Worm (Caenorhabditis elegans) whole organism, early embryonic: Measurements from ENCODE around the gene R13H4.5.
A peak's percentile ranks its signal among the peaks of the same experiment; 100 is the strongest.

Source experiments
- B0310.2 ChIP-seq: sonication (generic microtip); optimal IDR thresholded peaks from 2 replicates; lab custom pipeline; 2016; ENCODE audit warnings: mild to moderate bottlenecking, missing genetic modification characterization, missing compliant biosample characterization
- F13C5.2 ChIP-seq: sonication (generic microtip); optimal IDR thresholded peaks from 2 replicates; lab custom pipeline; 2017; ENCODE audit warnings: mild to moderate bottlenecking, missing genetic modification characterization, inconsistent platforms, missing compliant biosample characterization
- aly-1 ChIP-seq: sonication (generic microtip); optimal IDR thresholded peaks from 2 replicates; lab custom pipeline; 2016; ENCODE audit warnings: missing genetic modification characterization, missing compliant biosample characterization
- ama-1 ChIP-seq: fragments of 150-350 bp; optimal IDR thresholded peaks from 2 replicates; lab custom pipeline; 2014
- ceh-13 ChIP-seq: fragments of 200-800 bp; sonication (Bioruptor generic); optimal IDR thresholded peaks from 2 replicates; lab custom pipeline; 2018; ENCODE audit warnings: mild to moderate bottlenecking, missing genetic modification characterization, missing compliant biosample characterization
- ceh-36 ChIP-seq: sonication (generic microtip); optimal IDR thresholded peaks from 2 replicates; lab custom pipeline; 2016; ENCODE audit warnings: missing genetic modification characterization, inconsistent platforms, missing compliant biosample characterization
- ets-7 ChIP-seq: sonication (generic microtip); optimal IDR thresholded peaks from 2 replicates; lab custom pipeline; 2016; ENCODE audit warnings: missing genotype, missing genetic modification characterization, missing compliant biosample characterization
- flt-1 ChIP-seq: fragments of 200-800 bp; sonication (Bioruptor generic); IDR thresholded peaks from 2 replicates; pipeline ENCODE4 v1.3.6; 2022; ENCODE audit warnings: missing genetic modification characterization, missing compliant biosample characterization
- hmbx-1 ChIP-seq: sonication (generic microtip); optimal IDR thresholded peaks from 2 replicates; lab custom pipeline; 2016; ENCODE audit warnings: mild to moderate bottlenecking, missing genetic modification characterization, missing compliant biosample characterization
- hmg-4 ChIP-seq: fragments of 200-800 bp; sonication (Bioruptor generic); optimal IDR thresholded peaks from 2 replicates; lab custom pipeline; 2018; ENCODE audit warnings: mild to moderate bottlenecking, missing genetic modification characterization, missing compliant biosample characterization
- hnd-1 ChIP-seq: sonication (generic microtip); optimal IDR thresholded peaks from 2 replicates; lab custom pipeline; 2016; ENCODE audit warnings: missing genetic modification characterization, missing compliant biosample characterization
- pes-1 ChIP-seq: fragments of 200-800 bp; sonication (Bioruptor generic); IDR thresholded peaks from 2 replicates; pipeline ENCODE4 v1.3.6; 2022; ENCODE audit warnings: missing genetic modification reagents, missing genetic modification characterization, missing compliant biosample characterization
- scrt-1 ChIP-seq: fragments of 200-800 bp; sonication (Bioruptor generic); IDR thresholded peaks from 2 replicates; pipeline ENCODE4 v1.3.6; 2022; ENCODE audit warnings: missing genetic modification characterization, missing compliant biosample characterization
- sea-1 ChIP-seq: fragments of 200-800 bp; sonication (Bioruptor generic); conservative IDR thresholded peaks from 2 replicates; pipeline ENCODE4 v1.3.6; 2022; ENCODE audit warnings: missing genetic modification characterization, missing compliant biosample characterization
- tbx-11 ChIP-seq: fragments of 200-800 bp; sonication (Bioruptor generic); IDR thresholded peaks from 2 replicates; pipeline ENCODE4 v1.3.6; 2022; ENCODE audit warnings: missing genetic modification characterization, missing compliant biosample characterization
- tbx-37 ChIP-seq: fragments of 200-800 bp; sonication (Bioruptor generic); conservative IDR thresholded peaks from 2 replicates; pipeline ENCODE4 v1.3.6; 2022; ENCODE audit warnings: missing genetic modification reagents, missing genetic modification characterization, missing compliant biosample characterization
- tra-4 ChIP-seq: sonication (generic microtip); optimal IDR thresholded peaks from 2 replicates; lab custom pipeline; 2017; ENCODE audit warnings: missing genetic modification characterization, missing compliant biosample characterization

The R13H4.5 gene

ce11 chrV:11889115-11889935, 28.9 kb downstream of the R13H4.5 start:
- TF ChIP-seq ama-1 (lab: Kevin White, UChicago) (no peak), F13C5.2 (tag; lab: Kevin White, UChicago) (no peak), aly-1 (tag; lab: Kevin White, UChicago) (no peak), pes-1 (GFP tag; lab: Robert Waterston, UW) (no peak), B0310.2 (tag; lab: Kevin White, UChicago) (no peak), tbx-11 (no peak), sea-1 (GFP tag; lab: Robert Waterston, UW) (no peak), ceh-36 (tag; lab: Kevin White, UChicago) (no peak), ceh-13 (no peak), hnd-1 (no peak), tra-4 (tag; lab: Kevin White, UChicago) (no peak), hmg-4 (GFP tag; lab: Kevin White, UChicago) (no peak), tbx-37 (GFP tag; lab: Robert Waterston, UW) (no peak), hmbx-1 (no peak), flt-1 (GFP tag; lab: Robert Waterston, UW) (no peak)

ce11 chrV:11891143-11891862, 30.8 kb downstream of the R13H4.5 start, which contains the start of the genes sodh-2 and srx-76:
sodh-2 (minus strand) TSS chrV:11891243.
srx-76 (plus strand) TSS chrV:11891812.
- no peak for TF ChIP-seq ceh-13
- TF ChIP-seq F13C5.2 (tag; lab: Kevin White, UChicago) = no peak
- no peak for TF ChIP-seq ets-7 (tag; lab: Kevin White, UChicago)
- no peak for TF ChIP-seq hnd-1

- TF ChIP-seq tbx-11 (no peak), B0310.2 (tag; lab: Kevin White, UChicago) (no peak), scrt-1 (no peak)
Measured at ce11 chrV:11893975-11894374, 33.5 kb downstream of the R13H4.5 start, which contains the start of gene K12G11.6. K12G11.6 (plus strand) TSS chrV:11894331.

ce11 chrV:11896322-11896898, 35.9 kb downstream of the R13H4.5 start:
- TF ChIP-seq hmg-4 (GFP tag; lab: Kevin White, UChicago) (peak; percentile 55), hmbx-1 (no peak), sea-1 (GFP tag; lab: Robert Waterston, UW) (no peak)

- TF ChIP-seq pes-1 (GFP tag; lab: Robert Waterston, UW) (no peak), F13C5.2 (tag; lab: Kevin White, UChicago) (no peak), tbx-11 (no peak), sea-1 (GFP tag; lab: Robert Waterston, UW) (no peak), aly-1 (tag; lab: Kevin White, UChicago) (no peak), ets-7 (tag; lab: Kevin White, UChicago) (no peak), B0310.2 (tag; lab: Kevin White, UChicago) (no peak), ceh-13 (no peak), ama-1 (lab: Kevin White, UChicago) (no peak), hmbx-1 (no peak), scrt-1 (no peak), hmg-4 (GFP tag; lab: Kevin White, UChicago) (no peak)
Measured at ce11 chrV:11897604-11898003, 37.1 kb downstream of the R13H4.5 start.

- TF ChIP-seq tbx-11 (no peak), hnd-1 (no peak), ama-1 (lab: Kevin White, UChicago) (no peak), tra-4 (tag; lab: Kevin White, UChicago) (no peak), B0310.2 (tag; lab: Kevin White, UChicago) (no peak), ceh-36 (tag; lab: Kevin White, UChicago) (no peak), flt-1 (GFP tag; lab: Robert Waterston, UW) (no peak), pes-1 (GFP tag; lab: Robert Waterston, UW) (no peak), sea-1 (GFP tag; lab: Robert Waterston, UW) (no peak), hmg-4 (GFP tag; lab: Kevin White, UChicago) (no peak), ets-7 (tag; lab: Kevin White, UChicago) (no peak), aly-1 (tag; lab: Kevin White, UChicago) (no peak), scrt-1 (no peak), tbx-37 (GFP tag; lab: Robert Waterston, UW) (no peak), F13C5.2 (tag; lab: Kevin White, UChicago) (no peak), ceh-13 (no peak)
Measured at ce11 chrV:11899149-11899548, 38.7 kb downstream of the R13H4.5 start, which contains the start of gene sma-1. sma-1 (plus strand) TSS chrV:11899449.

ce11 chrV:11900127-11900526, 39.7 kb downstream of the R13H4.5 start:
- TF ChIP-seq tbx-11 = no peak
- no peak for TF ChIP-seq hmbx-1
- TF ChIP-seq pes-1 (GFP tag; lab: Robert Waterston, UW) = no peak
- TF ChIP-seq hmg-4 (GFP tag; lab: Kevin White, UChicago) = no peak
- TF ChIP-seq aly-1 (tag; lab: Kevin White, UChicago) = no peak
- TF ChIP-seq tbx-37 (GFP tag; lab: Robert Waterston, UW) = no peak
- no peak for TF ChIP-seq B0310.2 (tag; lab: Kevin White, UChicago)
- no peak for TF ChIP-seq tra-4 (tag; lab: Kevin White, UChicago)
- TF ChIP-seq flt-1 (GFP tag; lab: Robert Waterston, UW) = no peak
- no peak for TF ChIP-seq sea-1 (GFP tag; lab: Robert Waterston, UW)
- TF ChIP-seq ets-7 (tag; lab: Kevin White, UChicago) = no peak
- no peak for TF ChIP-seq ceh-13
- no peak for TF ChIP-seq F13C5.2 (tag; lab: Kevin White, UChicago)
